Worm (Caenorhabditis elegans) whole organism, L2 larva: Measurements from ENCODE around the gene flp-2.

Experiments
- ceh-82 ChIP-seq: fragments of 150-350 bp; optimal IDR thresholded peaks from 2 replicates; lab custom pipeline; 2014; ENCODE audit warnings: missing biosample characterization, missing genetic modification characterization
- dmd-4 ChIP-seq: sonication (generic microtip); optimal IDR thresholded peaks from 2 replicates; lab custom pipeline; 2017; ENCODE audit warnings: missing biosample characterization, missing genetic modification characterization
- elt-1 ChIP-seq: fragments of 150-350 bp; optimal IDR thresholded peaks from 2 replicates; lab custom pipeline; 2014; ENCODE audit warnings: missing biosample characterization, missing genetic modification characterization
- elt-3 ChIP-seq: sonication (generic microtip); optimal IDR thresholded peaks from 2 replicates; lab custom pipeline; 2017; ENCODE audit warnings: missing biosample characterization, missing genetic modification characterization
- lin-13 ChIP-seq: fragments of 150-350 bp; optimal IDR thresholded peaks from 2 replicates; lab custom pipeline; 2014; ENCODE audit warnings: missing biosample characterization, missing genetic modification reagents, missing genetic modification characterization
- mab-5 ChIP-seq: fragments of 150-350 bp; optimal IDR thresholded peaks from 2 replicates; lab custom pipeline; 2014; ENCODE audit warnings: missing biosample characterization, missing genetic modification characterization
- mdl-1 ChIP-seq, 2 experiments: fragments of 150-350 bp in 1 of 2; sonication (generic microtip) in 1 of 2; optimal IDR thresholded peaks; 2 replicates each; lab custom pipeline; 2017; ENCODE audit warnings: missing biosample characterization in 2 of 2, missing genetic modification characterization in 2 of 2
- nhr-11 ChIP-seq: fragments of 150-350 bp; optimal IDR thresholded peaks from 2 replicates; lab custom pipeline; 2014; ENCODE audit warnings: missing biosample characterization, missing genetic modification characterization
- nhr-12 ChIP-seq: fragments of 150-350 bp; optimal IDR thresholded peaks from 2 replicates; lab custom pipeline; 2014; ENCODE audit warnings: missing biosample characterization, missing genetic modification characterization
- nhr-237 ChIP-seq: fragments of 150-350 bp; optimal IDR thresholded peaks from 2 replicates; lab custom pipeline; 2014; ENCODE audit warnings: missing biosample characterization, missing genetic modification characterization
- nhr-77 ChIP-seq: fragments of 150-350 bp; optimal IDR thresholded peaks from 2 replicates; lab custom pipeline; 2014; ENCODE audit warnings: missing biosample characterization, missing genetic modification characterization
- snpc-4 ChIP-seq: fragments of 150-350 bp; optimal IDR thresholded peaks from 2 replicates; lab custom pipeline; 2014; ENCODE audit warnings: missing biosample characterization, missing genetic modification characterization
- unc-62 ChIP-seq: fragments of 150-350 bp; optimal IDR thresholded peaks from 2 replicates; lab custom pipeline; 2014; ENCODE audit warnings: missing biosample characterization, missing genetic modification reagents, missing genetic modification characterization

DNA sequence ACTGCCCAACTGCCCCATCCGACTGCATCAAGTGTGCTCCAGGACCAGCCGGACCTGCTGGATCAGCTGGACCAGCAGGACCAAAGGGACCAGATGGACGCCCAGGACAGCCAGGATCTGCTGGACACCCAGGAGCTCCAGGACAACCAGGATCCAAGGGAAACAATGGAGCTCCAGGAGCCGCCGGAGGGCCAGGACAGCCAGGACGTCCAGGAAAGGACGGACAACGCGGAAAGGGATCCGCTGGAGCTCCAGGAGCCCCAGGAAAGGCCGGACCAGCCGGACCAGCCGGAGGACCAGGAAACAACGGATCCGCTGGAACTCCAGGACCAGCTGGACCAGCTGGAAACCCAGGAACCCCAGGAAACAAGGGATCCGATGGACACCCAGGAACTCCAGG is 17.0 kb downstream of the flp-2 start:
- TF ChIP-seq ceh-82 (tag; lab: Kevin White, UChicago) (no peak), elt-1 (no peak), nhr-12 (tag; lab: Kevin White, UChicago) (no peak), nhr-237 (tag; lab: Kevin White, UChicago) (no peak), lin-13 (no peak), mab-5 (tag; lab: Kevin White, UChicago) (no peak), nhr-11 (tag; lab: Kevin White, UChicago) (no peak), dmd-4 (tag; lab: Kevin White, UChicago) (no peak), elt-3 (tag; lab: Kevin White, UChicago) (no peak), unc-62 (GFP tag; lab: Kevin White, UChicago) (no peak), mdl-1 (tag; optimal IDR thresholded peaks at IDR 0.05; lab: Kevin White, UChicago) (no peak), snpc-4 (tag; lab: Kevin White, UChicago) (no peak), nhr-77 (no peak)
